Fruit fly (Drosophila melanogaster): ENCODE measurements around the gene CG7800.

CG7800 gene

DNA sequence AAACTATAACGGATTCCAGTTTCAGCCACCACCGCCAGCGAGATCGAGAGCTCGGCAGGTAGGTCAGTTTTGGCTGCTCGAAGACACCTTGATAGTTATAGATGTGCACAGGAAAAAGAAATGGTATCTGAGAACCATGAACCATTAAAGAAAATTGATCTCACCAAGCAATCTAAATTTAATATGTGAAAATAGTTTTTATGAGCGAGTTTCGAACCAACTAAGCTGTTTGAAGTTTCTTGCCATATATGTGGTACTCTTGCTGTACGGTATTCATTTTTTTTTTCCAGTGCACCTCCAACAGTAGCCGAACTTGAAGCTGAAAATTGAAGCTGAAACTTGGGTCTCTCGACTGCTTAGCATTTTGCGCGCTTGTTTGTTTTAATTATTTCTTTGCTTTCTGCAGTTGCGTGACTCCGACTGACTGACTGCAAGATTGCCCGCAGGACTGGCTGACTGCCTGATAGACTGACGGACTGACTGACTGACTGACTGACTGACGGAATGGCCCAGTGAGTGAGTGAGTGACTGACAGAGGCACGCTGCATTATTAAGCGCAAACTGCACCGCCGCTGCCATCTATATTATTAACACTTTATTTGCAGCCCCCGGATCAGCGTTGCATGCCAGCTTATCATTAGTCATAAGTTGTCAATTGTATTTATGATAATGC is 46.1 kb upstream of the CG7800 start (continued):
- peak; percentile 62 for TF ChIP-seq Drgx (GFP tag; IDR thresholded peaks at IDR 0.05)
- peak; percentile 31 for TF ChIP-seq oc (tag; optimal IDR thresholded peaks at IDR 0.05)
- peak; percentile 44; the same call in 1 of the 3 replicates for TF ChIP-seq zfh1 (GFP tag; IDR thresholded peaks at IDR 0.05)
- TF ChIP-seq CG9727 (GFP tag; optimal IDR thresholded peaks at IDR 0.05), result peak; percentile 59
- TF ChIP-seq gem (tag; optimal IDR thresholded peaks at IDR 0.05), result peak; percentile 75
- TF ChIP-seq CG17361 (GFP tag; IDR thresholded peaks at IDR 0.05), result peak; percentile 46; the same call in 1 of the 3 replicates
- TF ChIP-seq CG2712 (tag; optimal IDR thresholded peaks at IDR 0.05), result peak; percentile 65
- no peak for TF ChIP-seq D (optimal IDR thresholded peaks at IDR 0.05)
- peak; percentile 9 for TF ChIP-seq D (GFP tag; optimal IDR thresholded peaks at IDR 0.05)
- TF ChIP-seq nmo (GFP tag; optimal IDR thresholded peaks at IDR 0.05), result peak; percentile 40
- no peak for TF ChIP-seq luna (GFP tag; optimal IDR thresholded peaks at IDR 0.05)
- TF ChIP-seq grau (tag; optimal IDR thresholded peaks at IDR 0.05), result peak; percentile 22
- peak; percentile 44 for TF ChIP-seq tgo (GFP tag; IDR thresholded peaks at IDR 0.05)
- TF ChIP-seq bowl (GFP tag; IDR thresholded peaks at IDR 0.05), result no peak
- peak; percentile 14 for TF ChIP-seq disco-r (GFP tag; optimal IDR thresholded peaks at IDR 0.05)
- TF ChIP-seq CG8765 (GFP tag; IDR thresholded peaks at IDR 0.05), result 0 out of 2 replicates have a peak, but pooled peaks have one; percentile 22
- peak; percentile 46 for TF ChIP-seq Xbp1 (GFP tag; optimal IDR thresholded peaks at IDR 0.05)
- TF ChIP-seq pros (GFP tag; optimal IDR thresholded peaks at IDR 0.05), result no peak
- TF ChIP-seq Med (GFP tag), result peak; percentile 87
- no peak for TF ChIP-seq klu (GFP tag; IDR thresholded peaks at IDR 0.05)
- peak; percentile 14 for TF ChIP-seq CG7786 (GFP tag; optimal IDR thresholded peaks at IDR 0.05)
- no peak for TF ChIP-seq mirr (GFP tag; optimal IDR thresholded peaks at IDR 0.05)
- peak; percentile 18; the same call in 1 of the 2 replicates for TF ChIP-seq E2f2 (GFP tag; IDR thresholded peaks at IDR 0.05)
- TF ChIP-seq CG10321 (GFP tag; IDR thresholded peaks at IDR 0.05), result no peak
- TF ChIP-seq CG1832 (GFP tag; optimal IDR thresholded peaks at IDR 0.05), result no peak
- TF ChIP-seq HLH3B (GFP tag; IDR thresholded peaks at IDR 0.05), result peak; percentile 48
- 0 out of 3 replicates have a peak, but pooled peaks have one; percentile 32 for TF ChIP-seq ase (GFP tag; IDR thresholded peaks at IDR 0.05)
- TF ChIP-seq CG32772 (GFP tag; IDR thresholded peaks at IDR 0.05), result peak; percentile 40; the same call in 1 of the 2 replicates
- no peak for TF ChIP-seq vnd (GFP tag; IDR thresholded peaks at IDR 0.05; ENCODE audit: partially characterized antibody)
- peak; percentile 24 for TF ChIP-seq en (GFP tag; optimal IDR thresholded peaks at IDR 0.05)
- TF ChIP-seq gsb-n (tag; optimal IDR thresholded peaks at IDR 0.05), result peak; percentile 54
- TF ChIP-seq E2f1 (GFP tag; IDR thresholded peaks at IDR 0.05), result peak; percentile 50; the same call in 1 of the 2 replicates
- TF ChIP-seq Hr78 (GFP tag; optimal IDR thresholded peaks at IDR 0.05), result no peak
- TF ChIP-seq aop (GFP tag; IDR thresholded peaks at IDR 0.05), result no peak
- TF ChIP-seq ato (GFP tag; IDR thresholded peaks at IDR 0.05; ENCODE audit: partially characterized antibody), result no peak
- TF ChIP-seq lab (GFP tag; optimal IDR thresholded peaks at IDR 0.05), result peak; percentile 20
- TF ChIP-seq hkb (optimal IDR thresholded peaks at IDR 0.05), result no peak
- peak; percentile 71 for TF ChIP-seq hkb (GFP tag; IDR thresholded peaks at IDR 0.05)
- peak; percentile 74 for TF ChIP-seq CG11504 (tag; optimal IDR thresholded peaks at IDR 0.05)
- peak; percentile 22; the same call in 1 of the 2 replicates for TF ChIP-seq wor (GFP tag; IDR thresholded peaks at IDR 0.05)
- TF ChIP-seq CG8281 (tag; optimal IDR thresholded peaks at IDR 0.05), result peak; percentile 98
- peak; percentile 32; the same call in 1 of the 2 replicates for TF ChIP-seq esg (GFP tag; conservative IDR thresholded peaks at IDR 0.05)
- TF ChIP-seq hbn (GFP tag; IDR thresholded peaks at IDR 0.05; ENCODE audit: partially characterized antibody), result no peak
- peak; percentile 31 for TF ChIP-seq CG16863 (GFP tag; optimal IDR thresholded peaks at IDR 0.05)
- TF ChIP-seq ci (GFP tag; IDR thresholded peaks at IDR 0.05), result peak; percentile 71
- peak; percentile 57 for TF ChIP-seq CG10366 (GFP tag; IDR thresholded peaks at IDR 0.05)
- no peak for TF ChIP-seq PHDP (tag; optimal IDR thresholded peaks at IDR 0.05)
- TF ChIP-seq otp (GFP tag; IDR thresholded peaks at IDR 0.05), result peak; percentile 61; the same call in 1 of the 3 replicates
- no peak for TF ChIP-seq ham (GFP tag; IDR thresholded peaks at IDR 0.05)
- peak; percentile 55 for TF ChIP-seq Asciz (GFP tag; optimal IDR thresholded peaks at IDR 0.05)

All from whole organism, embryonic.